Worm (Caenorhabditis elegans): ENCODE measurements around the gene nhr-286.

The nhr-286 gene

DNA sequence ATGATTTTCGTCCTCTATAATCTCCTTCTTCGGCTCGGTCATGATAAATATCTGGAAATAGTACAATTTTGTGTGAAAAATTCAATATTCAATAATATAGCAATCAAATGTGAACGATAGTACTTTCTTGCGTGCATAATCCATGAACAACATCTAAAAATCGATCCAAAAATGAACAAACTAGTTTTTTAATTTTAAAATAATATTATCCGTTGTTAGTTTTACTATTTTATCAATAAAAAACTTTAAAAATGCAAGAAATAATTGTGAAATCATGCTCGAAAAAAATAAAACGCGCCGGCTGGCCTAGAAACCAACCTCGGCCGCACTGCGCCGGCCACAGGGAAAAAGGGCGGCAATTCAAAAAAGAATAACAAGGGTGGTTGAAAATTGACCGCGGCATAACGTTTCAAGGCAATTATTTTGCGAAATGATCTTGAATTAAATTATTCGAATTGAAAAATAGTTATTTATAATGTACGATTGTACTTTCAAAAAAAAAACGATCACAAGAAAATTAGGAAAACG is 6.7 kb downstream of the nhr-286 start, which contains the start of gene mys-1:
TSS of gene mys-1 (minus strand) at position 51 of the 528 bp plus-strand sequence.
- no peak for TF ChIP-seq aly-2 (tag; optimal IDR thresholded peaks at IDR 0.05)
- TF ChIP-seq nhr-21 (tag; optimal IDR thresholded peaks at IDR 0.05), result no peak
- no peak for TF ChIP-seq peb-1 (tag; optimal IDR thresholded peaks at IDR 0.05)
- no peak for TF ChIP-seq mbf-1 (tag; optimal IDR thresholded peaks at IDR 0.05)
- TF ChIP-seq C34F6.9 (tag; optimal IDR thresholded peaks at IDR 0.05), result no peak
- TF ChIP-seq lin-11 (tag; optimal IDR thresholded peaks at IDR 0.05), result no peak
- no peak for TF ChIP-seq nhr-11 (tag; optimal IDR thresholded peaks at IDR 0.05)
- TF ChIP-seq ama-1 (optimal IDR thresholded peaks at IDR 0.05), result no peak
- no peak for TF ChIP-seq nhr-23 (tag; optimal IDR thresholded peaks at IDR 0.05)
- peak; percentile 94 for TF ChIP-seq gmeb-1 (tag; optimal IDR thresholded peaks at IDR 0.05)
- no peak for TF ChIP-seq unc-39 (tag; optimal IDR thresholded peaks at IDR 0.05)
- no peak for TF ChIP-seq ZK546.5 (tag; optimal IDR thresholded peaks at IDR 0.05)
- TF ChIP-seq F13H6.1 (tag; optimal IDR thresholded peaks at IDR 0.05), result peak; percentile 67
- no peak for TF ChIP-seq lin-13 (GFP tag; optimal IDR thresholded peaks at IDR 0.05)
- TF ChIP-seq lin-39 (tag; optimal IDR thresholded peaks at IDR 0.05), result no peak
- TF ChIP-seq mdl-1 (tag; optimal IDR thresholded peaks at IDR 0.05), result no peak
- TF ChIP-seq R02D3.7 (tag; optimal IDR thresholded peaks at IDR 0.05), result no peak
- TF ChIP-seq unc-62 (GFP tag; optimal IDR thresholded peaks at IDR 0.05), result no peak
- TF ChIP-seq elt-3 (tag; optimal IDR thresholded peaks at IDR 0.05), result no peak
- TF ChIP-seq mab-5 (tag; optimal IDR thresholded peaks at IDR 0.05), result no peak
- no peak for TF ChIP-seq ztf-4 (tag; optimal IDR thresholded peaks at IDR 0.05)
- TF ChIP-seq lsy-2 (tag; optimal IDR thresholded peaks at IDR 0.05), result peak in 1 of 2 experiments; percentile 69
- peak; percentile 71 for TF ChIP-seq sma-3 (GFP tag; optimal IDR thresholded peaks at IDR 0.05)
- TF ChIP-seq nhr-129 (tag; optimal IDR thresholded peaks at IDR 0.05), result no peak
- TF ChIP-seq alr-1 (tag; optimal IDR thresholded peaks at IDR 0.05), result no peak
- no peak for TF ChIP-seq elt-1 (tag; optimal IDR thresholded peaks at IDR 0.05)
- TF ChIP-seq unc-55 (GFP tag; optimal IDR thresholded peaks at IDR 0.05), result peak; percentile 63
- no peak for TF ChIP-seq nhr-237 (tag; optimal IDR thresholded peaks at IDR 0.05)
- TF ChIP-seq nhr-77 (tag; optimal IDR thresholded peaks at IDR 0.05), result no peak
- no peak for TF ChIP-seq nhr-12 (tag; optimal IDR thresholded peaks at IDR 0.05)
- TF ChIP-seq egl-27 (tag; optimal IDR thresholded peaks at IDR 0.05), result no peak
- TF ChIP-seq snpc-4 (tag; optimal IDR thresholded peaks at IDR 0.05), result no peak
- TF ChIP-seq sem-4 (tag; optimal IDR thresholded peaks at IDR 0.05), result peak; percentile 9
- no peak for TF ChIP-seq nhr-10 (tag; optimal IDR thresholded peaks at IDR 0.05)
- TF ChIP-seq ceh-82 (tag; optimal IDR thresholded peaks at IDR 0.05), result no peak
- no peak for TF ChIP-seq dmd-4 (tag; optimal IDR thresholded peaks at IDR 0.05)
- TF ChIP-seq skn-1 (tag; optimal IDR thresholded peaks at IDR 0.05), result no peak
- no peak for TF ChIP-seq ztf-1 (GFP tag; conservative IDR thresholded peaks at IDR 0.05)
- no peak for TF ChIP-seq ceh-16 (tag; optimal IDR thresholded peaks at IDR 0.05)
- peak; percentile 9 for TF ChIP-seq fos-1 (tag; optimal IDR thresholded peaks at IDR 0.05)
- TF ChIP-seq blmp-1 (tag; optimal IDR thresholded peaks at IDR 0.05; ENCODE audit: insufficient read depth), result no peak
- TF ChIP-seq nhr-6 (tag; optimal IDR thresholded peaks at IDR 0.05), result no peak
- TF ChIP-seq ztf-11 (tag; optimal IDR thresholded peaks at IDR 0.05), result no peak
- TF ChIP-seq Y55F3AM.14 (GFP tag; optimal IDR thresholded peaks at IDR 0.05), result no peak
- TF ChIP-seq nhr-25 (tag; optimal IDR thresholded peaks at IDR 0.05), result no peak
- no peak for TF ChIP-seq zag-1 (tag; optimal IDR thresholded peaks at IDR 0.05)
- TF ChIP-seq crh-2 (tag; optimal IDR thresholded peaks at IDR 0.05), result peak; percentile 0
- TF ChIP-seq sma-9 (GFP tag; optimal IDR thresholded peaks at IDR 0.05), result peak; percentile 80
- no peak for TF ChIP-seq sma-9 (tag; optimal IDR thresholded peaks at IDR 0.05)

Data from whole organism, L2 larva.